Worm (Caenorhabditis elegans) whole organism, midembryonic: ENCODE measurements around the gene Y39A1C.1.

Source experiments
- T22C8.4 ChIP-seq: fragments of 200-800 bp; sonication (Bioruptor generic); IDR thresholded peaks from 2 replicates; pipeline ENCODE4 v1.3.6; 2022; ENCODE audit warnings: missing genetic modification characterization, missing compliant biosample characterization
- cog-1 ChIP-seq: sonication (generic microtip); optimal IDR thresholded peaks from 2 replicates; lab custom pipeline; 2016; ENCODE audit warnings: missing genetic modification characterization, missing compliant biosample characterization
- flt-1 ChIP-seq: fragments of 200-800 bp; sonication (Bioruptor generic); IDR thresholded peaks from 2 replicates; pipeline ENCODE4 v1.3.6; 2022; ENCODE audit warnings: missing genetic modification characterization, missing compliant biosample characterization
- klf-2 ChIP-seq: fragments of 200-800 bp; sonication (Bioruptor generic); conservative IDR thresholded peaks from 2 replicates; pipeline ENCODE4 v1.3.6; 2022; ENCODE audit warnings: missing genetic modification reagents, missing genetic modification characterization, missing compliant biosample characterization
- ref-1 ChIP-seq: fragments of 200-800 bp; sonication (Bioruptor generic); conservative IDR thresholded peaks from 2 replicates; pipeline ENCODE4 v1.3.6; 2022; ENCODE audit warnings: missing genetic modification reagents, missing genetic modification characterization, missing compliant biosample characterization
- ztf-29 ChIP-seq: fragments of 200-800 bp; sonication (Bioruptor generic); IDR thresholded peaks from 2 replicates; pipeline ENCODE4 v1.3.6; 2022; ENCODE audit warnings: missing genetic modification reagents, missing genetic modification characterization, missing compliant biosample characterization

ce11 chrIII:10881996-10882395 is 26.7 kb downstream of the Y39A1C.1 start:
- TF ChIP-seq klf-2 (GFP tag; lab: Robert Waterston, UW) (no peak), cog-1 (tag; lab: Kevin White, UChicago) (no peak), ztf-29 (GFP tag; lab: Robert Waterston, UW) (no peak), ref-1 (GFP tag; lab: Robert Waterston, UW) (no peak), flt-1 (GFP tag; lab: Robert Waterston, UW) (no peak), T22C8.4 (GFP tag; lab: Robert Waterston, UW) (no peak)
